Worm (Caenorhabditis elegans) whole organism, late embryonic: ENCODE measurements around the gene isp-1.

ENCODE experiments used
- F13H6.1 ChIP-seq: sonication (generic microtip); optimal IDR thresholded peaks from 2 replicates; lab custom pipeline; 2016; ENCODE audit warnings: missing genetic modification characterization, missing compliant biosample characterization
- K09A11.1 ChIP-seq: sonication (generic microtip); optimal IDR thresholded peaks from 2 replicates; lab custom pipeline; 2017; ENCODE audit warnings: antibody characterized with exemption, mild to moderate bottlenecking, missing genetic modification characterization, missing compliant biosample characterization; ENCODE audit not compliant: insufficient read depth
- Y22D7AL.16 ChIP-seq: sonication (generic microtip); optimal IDR thresholded peaks from 2 replicates; lab custom pipeline; 2016; ENCODE audit warnings: missing genetic modification characterization, missing compliant biosample characterization
- ama-1 ChIP-seq: fragments of 150-350 bp; optimal IDR thresholded peaks from 2 replicates; lab custom pipeline; 2014
- ceh-2 ChIP-seq: sonication (generic microtip); optimal IDR thresholded peaks from 2 replicates; lab custom pipeline; 2016; ENCODE audit warnings: missing genotype, missing genetic modification characterization, missing compliant biosample characterization
- ceh-24 ChIP-seq: sonication (generic microtip); optimal IDR thresholded peaks from 2 replicates; lab custom pipeline; 2016; ENCODE audit warnings: mild to moderate bottlenecking, missing genetic modification characterization, missing compliant biosample characterization
- ceh-30 ChIP-seq: fragments of 150-350 bp; optimal IDR thresholded peaks from 2 replicates; lab custom pipeline; 2014; ENCODE audit warnings: missing biosample characterization, missing genetic modification characterization
- ceh-34 ChIP-seq: sonication (generic microtip); optimal IDR thresholded peaks from 2 replicates; lab custom pipeline; 2016; ENCODE audit warnings: mild to moderate bottlenecking, missing genetic modification characterization, missing compliant biosample characterization
- ceh-45 ChIP-seq: fragments of 200-800 bp; sonication (Bioruptor generic); IDR thresholded peaks from 2 replicates; pipeline ENCODE4 v1.3.6; 2022; ENCODE audit warnings: missing genetic modification reagents, missing genetic modification characterization, missing compliant biosample characterization
- ceh-6 ChIP-seq: fragments of 200-800 bp; sonication (Bioruptor generic); optimal IDR thresholded peaks from 2 replicates; lab custom pipeline; 2018; ENCODE audit warnings: mild to moderate bottlenecking, missing genetic modification characterization, missing compliant biosample characterization
- che-1 ChIP-seq: sonication (generic microtip); optimal IDR thresholded peaks from 2 replicates; lab custom pipeline; 2016; ENCODE audit warnings: mild to moderate bottlenecking, missing genetic modification characterization, missing compliant biosample characterization
- dmd-4 ChIP-seq: sonication (generic microtip); optimal IDR thresholded peaks from 2 replicates; lab custom pipeline; 2016; ENCODE audit warnings: borderline replicate concordance, missing genetic modification characterization, missing compliant biosample characterization
- dve-1 ChIP-seq: sonication (generic microtip); optimal IDR thresholded peaks from 2 replicates; lab custom pipeline; 2017; ENCODE audit warnings: antibody characterized with exemption, mild to moderate bottlenecking, missing genetic modification characterization, missing compliant biosample characterization
- elt-2 ChIP-seq: sonication (generic microtip); optimal IDR thresholded peaks from 2 replicates; lab custom pipeline; 2016; ENCODE audit warnings: missing genetic modification reagents, missing genetic modification characterization, missing compliant biosample characterization
- ets-4 ChIP-seq: sonication (generic microtip); optimal IDR thresholded peaks from 2 replicates; lab custom pipeline; 2016; ENCODE audit warnings: missing genetic modification characterization, missing compliant biosample characterization
- eyg-1 ChIP-seq: sonication (generic microtip); optimal IDR thresholded peaks from 2 replicates; lab custom pipeline; 2016; ENCODE audit warnings: missing genotype, missing genetic modification characterization, missing compliant biosample characterization
- fkh-10 ChIP-seq: fragments of 150-350 bp; optimal IDR thresholded peaks from 2 replicates; lab custom pipeline; 2014; ENCODE audit warnings: missing biosample characterization, missing genetic modification reagents, missing genetic modification characterization
- fkh-6 ChIP-seq: sonication (generic microtip); optimal IDR thresholded peaks from 2 replicates; lab custom pipeline; 2016; ENCODE audit warnings: missing genetic modification characterization, missing compliant biosample characterization
- hlh-13 ChIP-seq: fragments of 200-800 bp; sonication (Bioruptor generic); optimal IDR thresholded peaks from 2 replicates; lab custom pipeline; 2018; ENCODE audit warnings: mild to moderate bottlenecking, missing genetic modification characterization, missing compliant biosample characterization
- hlh-15 ChIP-seq: sonication (generic microtip); optimal IDR thresholded peaks from 2 replicates; lab custom pipeline; 2016; ENCODE audit warnings: missing genetic modification characterization, missing compliant biosample characterization
- hlh-30 ChIP-seq: sonication (generic microtip); optimal IDR thresholded peaks from 2 replicates; lab custom pipeline; 2017; ENCODE audit warnings: antibody characterized with exemption, missing genetic modification characterization, missing compliant biosample characterization; ENCODE audit not compliant: insufficient read depth
- hlh-6 ChIP-seq: sonication (generic microtip); optimal IDR thresholded peaks from 2 replicates; lab custom pipeline; 2016; ENCODE audit warnings: missing genotype, missing genetic modification characterization, missing compliant biosample characterization
- hlh-8 ChIP-seq: sonication (generic microtip); optimal IDR thresholded peaks from 2 replicates; lab custom pipeline; 2016; ENCODE audit warnings: missing genotype, missing genetic modification characterization, missing compliant biosample characterization
- mec-3 ChIP-seq: sonication (generic microtip); optimal IDR thresholded peaks from 2 replicates; lab custom pipeline; 2016; ENCODE audit warnings: borderline replicate concordance, missing genetic modification characterization, missing compliant biosample characterization
- nfya-1 ChIP-seq: sonication (generic microtip); optimal IDR thresholded peaks from 2 replicates; lab custom pipeline; 2017; ENCODE audit warnings: missing genetic modification characterization, mild to moderate bottlenecking, missing compliant biosample characterization, antibody characterized with exemption, moderate library complexity
- npax-4 ChIP-seq: sonication (generic microtip); optimal IDR thresholded peaks from 2 replicates; lab custom pipeline; 2016; ENCODE audit warnings: missing genetic modification characterization, missing compliant biosample characterization
- odd-2 ChIP-seq: sonication (generic microtip); optimal IDR thresholded peaks from 2 replicates; lab custom pipeline; 2017; ENCODE audit warnings: antibody characterized with exemption, mild to moderate bottlenecking, missing genetic modification characterization, missing compliant biosample characterization
- pag-3 ChIP-seq: sonication (generic microtip); optimal IDR thresholded peaks from 2 replicates; lab custom pipeline; 2016; ENCODE audit warnings: missing compliant biosample characterization, missing genetic modification characterization, borderline replicate concordance
- pat-9 ChIP-seq: fragments of 200-800 bp; sonication (Bioruptor generic); optimal IDR thresholded peaks from 2 replicates; lab custom pipeline; 2018; ENCODE audit warnings: mild to moderate bottlenecking, missing genetic modification characterization, moderate library complexity, missing compliant biosample characterization
- pax-1 ChIP-seq: fragments of 150-350 bp; optimal IDR thresholded peaks from 2 replicates; lab custom pipeline; 2014; ENCODE audit warnings: missing biosample characterization, missing genetic modification characterization
- pros-1 ChIP-seq: fragments of 150-350 bp; optimal IDR thresholded peaks from 2 replicates; lab custom pipeline; 2014; ENCODE audit warnings: missing biosample characterization, missing genetic modification reagents, missing genetic modification characterization
- sdc-2 ChIP-seq: sonication (generic microtip); optimal IDR thresholded peaks from 2 replicates; lab custom pipeline; 2016; ENCODE audit warnings: missing genotype, missing genetic modification characterization, missing compliant biosample characterization
- sox-4 ChIP-seq: sonication (generic microtip); optimal IDR thresholded peaks from 2 replicates; lab custom pipeline; 2017; ENCODE audit warnings: mild to moderate bottlenecking, missing genetic modification characterization, inconsistent platforms, missing compliant biosample characterization
- tbx-7 ChIP-seq: sonication (generic microtip); optimal IDR thresholded peaks from 2 replicates; lab custom pipeline; 2016; ENCODE audit warnings: missing genotype, missing genetic modification characterization, missing compliant biosample characterization
- ttx-3 ChIP-seq: sonication (generic microtip); optimal IDR thresholded peaks from 2 replicates; lab custom pipeline; 2016; ENCODE audit warnings: missing genetic modification reagents, missing genetic modification characterization, missing compliant biosample characterization
- unc-3 ChIP-seq, 2 experiments: fragments of 200-800 bp in 1 of 2; sonication (Bioruptor generic) in 1 of 2; sonication (generic microtip) in 1 of 2; conservative IDR thresholded peaks in 1 of 2; optimal IDR thresholded peaks in 1 of 2; 2 replicates each; pipeline versions ENCODE4 v1.3.6 to Lab custom; 2016 to 2022; ENCODE audit warnings: missing compliant biosample characterization in 2 of 2, missing genetic modification characterization in 2 of 2, missing genetic modification reagents in 1 of 2
- unc-55 ChIP-seq: sonication (generic microtip); optimal IDR thresholded peaks from 2 replicates; lab custom pipeline; 2017; ENCODE audit warnings: missing biosample characterization, missing genetic modification reagents, missing genetic modification characterization
- unc-86 ChIP-seq: sonication (generic microtip); optimal IDR thresholded peaks from 2 replicates; lab custom pipeline; 2016; ENCODE audit warnings: missing genetic modification characterization, missing compliant biosample characterization
- zip-5 ChIP-seq: sonication (generic microtip); optimal IDR thresholded peaks from 2 replicates; lab custom pipeline; 2016; ENCODE audit warnings: missing genetic modification characterization, missing compliant biosample characterization
- ztf-16 ChIP-seq: sonication (generic microtip); optimal IDR thresholded peaks from 2 replicates; lab custom pipeline; 2017; ENCODE audit warnings: missing genetic modification characterization, missing compliant biosample characterization

Gene isp-1

ce11 chrIV:8136548-8136947, 693 bp upstream of the isp-1 start:
- TF ChIP-seq unc-55 (GFP tag; lab: Kevin White, UChicago) (no peak), odd-2 (tag; lab: Kevin White, UChicago) (no peak), ceh-45 (no peak), ceh-6 (GFP tag; lab: Kevin White, UChicago) (no peak), ttx-3 (tag; lab: Kevin White, UChicago) (no peak)

ce11 chrIV:8133536-8133935, 2.3 kb downstream of the isp-1 start, which contains the start of gene sph-1:
TSS of gene sph-1 (minus strand) at chrIV:8133558.
- TF ChIP-seq eyg-1 (tag; lab: Kevin White, UChicago) (no peak), hlh-15 (tag; lab: Kevin White, UChicago) (no peak), hlh-30 (tag; lab: Kevin White, UChicago) (no peak), che-1 (no peak), ceh-6 (GFP tag; lab: Kevin White, UChicago) (no peak), unc-3 (GFP tag; conservative IDR thresholded peaks at IDR 0.05; lab: Robert Waterston, UW) (no peak), unc-3 (tag; optimal IDR thresholded peaks at IDR 0.05; lab: Kevin White, UChicago) (no peak), F13H6.1 (no peak), pax-1 (tag; lab: Kevin White, UChicago) (peak; percentile 74), mec-3 (no peak), elt-2 (tag; lab: Kevin White, UChicago) (peak; percentile 58), ceh-34 (tag; lab: Kevin White, UChicago) (no peak), unc-86 (tag; lab: Kevin White, UChicago) (no peak), ceh-45 (no peak), hlh-8 (no peak), sox-4 (tag; lab: Kevin White, UChicago) (no peak), hlh-13 (no peak), dve-1 (tag; lab: Kevin White, UChicago) (peak; percentile 31)
- TF ChIP-seq, all 69 proteins: peak for 3

ce11 chrIV:8130131-8130611, 5.7 kb downstream of the isp-1 start, which contains the start of the genes ndub-11 and moc-3:
TSS of gene ndub-11 (minus strand) at chrIV:8130231.
TSS of gene moc-3 (plus strand) at chrIV:8130561.
- TF ChIP-seq ceh-6 (GFP tag; lab: Kevin White, UChicago) (no peak), pag-3 (tag; lab: Kevin White, UChicago) (no peak), tbx-7 (no peak), Y22D7AL.16 (tag; lab: Kevin White, UChicago) (no peak), pros-1 (tag; lab: Kevin White, UChicago) (no peak), ceh-30 (tag; lab: Kevin White, UChicago) (no peak), nfya-1 (tag; lab: Kevin White, UChicago) (no peak), ceh-24 (tag; lab: Kevin White, UChicago) (no peak), eyg-1 (tag; lab: Kevin White, UChicago) (no peak), pax-1 (tag; lab: Kevin White, UChicago) (no peak), ceh-2 (tag; lab: Kevin White, UChicago) (no peak), K09A11.1 (tag; lab: Kevin White, UChicago) (no peak), ama-1 (lab: Kevin White, UChicago) (no peak), ttx-3 (tag; lab: Kevin White, UChicago) (no peak), pat-9 (tag; lab: Kevin White, UChicago) (no peak)

ce11 chrIV:8127430-8127829, 8.4 kb downstream of the isp-1 start:
- TF ChIP-seq elt-2 (tag; lab: Kevin White, UChicago): no peak
- no peak for TF ChIP-seq hlh-6 (tag; lab: Kevin White, UChicago)

ce11 chrIV:8126902-8127301, 9.0 kb downstream of the isp-1 start, which contains the start of gene ceph-41:
TSS of gene ceph-41 (plus strand) at chrIV:8127202.
- TF ChIP-seq hlh-30 (tag; lab: Kevin White, UChicago) (no peak), dmd-4 (tag; lab: Kevin White, UChicago) (no peak), ets-4 (tag; lab: Kevin White, UChicago) (no peak), ztf-16 (no peak), hlh-15 (tag; lab: Kevin White, UChicago) (no peak), fkh-6 (tag; lab: Kevin White, UChicago) (no peak), sdc-2 (no peak), npax-4 (tag; lab: Kevin White, UChicago) (no peak), fkh-10 (GFP tag; lab: Kevin White, UChicago) (no peak), ceh-24 (tag; lab: Kevin White, UChicago) (no peak), zip-5 (no peak)
- TF ChIP-seq, all 69 proteins: peak for 0
